Worm (Caenorhabditis elegans) whole organism, L2 larva: ENCODE measurements around the gene R13H7.2.

Experiments used
- F13H6.1 ChIP-seq: sonication (generic microtip); optimal IDR thresholded peaks from 2 replicates; lab custom pipeline; 2016; ENCODE audit warnings: missing genetic modification characterization, missing compliant biosample characterization
- R02D3.7 ChIP-seq: fragments of 150-350 bp; optimal IDR thresholded peaks from 2 replicates; lab custom pipeline; 2014; ENCODE audit warnings: missing biosample characterization, missing genetic modification characterization
- Y55F3AM.14 ChIP-seq: fragments of 200-800 bp; sonication (Bioruptor generic); optimal IDR thresholded peaks from 2 replicates; lab custom pipeline; 2018; ENCODE audit warnings: mild to moderate bottlenecking, missing genetic modification characterization, missing compliant biosample characterization
- ZK546.5 ChIP-seq: sonication (generic microtip); optimal IDR thresholded peaks from 2 replicates; lab custom pipeline; 2017; ENCODE audit warnings: missing biosample characterization, missing genetic modification characterization
- alr-1 ChIP-seq: fragments of 150-350 bp; optimal IDR thresholded peaks from 2 replicates; lab custom pipeline; 2014; ENCODE audit warnings: missing biosample characterization, missing genetic modification characterization
- ama-1 ChIP-seq: fragments of 150-350 bp; optimal IDR thresholded peaks from 2 replicates; lab custom pipeline; 2018; ENCODE audit warnings: inconsistent platforms
- blmp-1 ChIP-seq: sonication (generic microtip); optimal IDR thresholded peaks from 2 replicates; lab custom pipeline; 2017; ENCODE audit warnings: missing genetic modification characterization, mild to moderate bottlenecking, missing compliant biosample characterization, antibody characterized with exemption, moderate library complexity; ENCODE audit not compliant: insufficient read depth
- ceh-16 ChIP-seq: fragments of 150-350 bp; optimal IDR thresholded peaks from 2 replicates; lab custom pipeline; 2014; ENCODE audit warnings: missing biosample characterization, missing genetic modification characterization
- ceh-82 ChIP-seq: fragments of 150-350 bp; optimal IDR thresholded peaks from 2 replicates; lab custom pipeline; 2014; ENCODE audit warnings: missing biosample characterization, missing genetic modification characterization
- crh-2 ChIP-seq: sonication (generic microtip); optimal IDR thresholded peaks from 2 replicates; lab custom pipeline; 2017; ENCODE audit warnings: missing biosample characterization, missing genetic modification characterization
- egl-27 ChIP-seq: sonication (generic microtip); optimal IDR thresholded peaks from 3 replicates; lab custom pipeline; 2017; ENCODE audit warnings: missing biosample characterization, missing genetic modification reagents, missing genetic modification characterization
- elt-1 ChIP-seq: fragments of 150-350 bp; optimal IDR thresholded peaks from 2 replicates; lab custom pipeline; 2014; ENCODE audit warnings: missing biosample characterization, missing genetic modification characterization
- elt-3 ChIP-seq: sonication (generic microtip); optimal IDR thresholded peaks from 2 replicates; lab custom pipeline; 2017; ENCODE audit warnings: missing biosample characterization, missing genetic modification characterization
- fos-1 ChIP-seq: fragments of 150-350 bp; optimal IDR thresholded peaks from 2 replicates; lab custom pipeline; 2014; ENCODE audit warnings: missing biosample characterization, missing genetic modification characterization
- lin-11 ChIP-seq: fragments of 150-350 bp; sonication (generic microtip); optimal IDR thresholded peaks from 2 replicates; lab custom pipeline; 2014; ENCODE audit warnings: missing biosample characterization, missing genetic modification characterization, inconsistent platforms, mixed read lengths
- lin-13 ChIP-seq: fragments of 150-350 bp; optimal IDR thresholded peaks from 2 replicates; lab custom pipeline; 2014; ENCODE audit warnings: missing biosample characterization, missing genetic modification reagents, missing genetic modification characterization
- lin-39 ChIP-seq: fragments of 150-350 bp; optimal IDR thresholded peaks from 2 replicates; lab custom pipeline; 2014; ENCODE audit warnings: missing biosample characterization, missing genetic modification reagents, missing genetic modification characterization
- mbf-1 ChIP-seq: sonication (generic microtip); optimal IDR thresholded peaks from 2 replicates; lab custom pipeline; 2017; ENCODE audit warnings: missing biosample characterization, missing genetic modification characterization
- nhr-10 ChIP-seq: sonication (generic microtip); optimal IDR thresholded peaks from 2 replicates; lab custom pipeline; 2017; ENCODE audit warnings: missing biosample characterization, missing genetic modification characterization
- nhr-11 ChIP-seq: fragments of 150-350 bp; optimal IDR thresholded peaks from 2 replicates; lab custom pipeline; 2014; ENCODE audit warnings: missing biosample characterization, missing genetic modification characterization
- nhr-12 ChIP-seq: fragments of 150-350 bp; optimal IDR thresholded peaks from 2 replicates; lab custom pipeline; 2014; ENCODE audit warnings: missing biosample characterization, missing genetic modification characterization
- nhr-129 ChIP-seq: fragments of 150-350 bp; optimal IDR thresholded peaks from 2 replicates; lab custom pipeline; 2014; ENCODE audit warnings: missing biosample characterization, missing genetic modification characterization
- nhr-21 ChIP-seq: fragments of 150-350 bp; optimal IDR thresholded peaks from 2 replicates; lab custom pipeline; 2014; ENCODE audit warnings: missing biosample characterization, missing genetic modification characterization
- nhr-23 ChIP-seq: fragments of 150-350 bp; optimal IDR thresholded peaks from 2 replicates; lab custom pipeline; 2014; ENCODE audit warnings: missing biosample characterization, missing genetic modification reagents, missing genetic modification characterization
- nhr-237 ChIP-seq: fragments of 150-350 bp; optimal IDR thresholded peaks from 2 replicates; lab custom pipeline; 2014; ENCODE audit warnings: missing biosample characterization, missing genetic modification characterization
- nhr-25 ChIP-seq: fragments of 150-350 bp; sonication (generic microtip); optimal IDR thresholded peaks from 3 replicates; lab custom pipeline; 2014; ENCODE audit warnings: missing biosample characterization, missing genetic modification characterization
- nhr-6 ChIP-seq: fragments of 150-350 bp; optimal IDR thresholded peaks from 2 replicates; lab custom pipeline; 2014; ENCODE audit warnings: missing biosample characterization, missing genetic modification characterization
- nhr-77 ChIP-seq: fragments of 150-350 bp; optimal IDR thresholded peaks from 2 replicates; lab custom pipeline; 2014; ENCODE audit warnings: missing biosample characterization, missing genetic modification characterization
- peb-1 ChIP-seq: fragments of 150-350 bp; optimal IDR thresholded peaks from 2 replicates; lab custom pipeline; 2014; ENCODE audit warnings: missing biosample characterization, missing genetic modification characterization
- sem-4 ChIP-seq: fragments of 150-350 bp; optimal IDR thresholded peaks from 2 replicates; lab custom pipeline; 2014; ENCODE audit warnings: missing biosample characterization, missing genetic modification reagents, missing genetic modification characterization
- skn-1 ChIP-seq: sonication (generic microtip); optimal IDR thresholded peaks from 2 replicates; lab custom pipeline; 2017; ENCODE audit warnings: missing biosample characterization, missing genetic modification characterization
- sma-3 ChIP-seq: sonication (generic microtip); optimal IDR thresholded peaks from 2 replicates; lab custom pipeline; 2016; ENCODE audit warnings: missing genetic modification reagents, missing genetic modification characterization, missing compliant biosample characterization
- sma-9 ChIP-seq, 2 experiments: fragments of 150-350 bp in 1 of 2; sonication (generic microtip) in 1 of 2; optimal IDR thresholded peaks; 2 replicates each; lab custom pipeline; 2014 to 2016; ENCODE audit warnings: missing genetic modification characterization in 2 of 2, mild to moderate bottlenecking in 1 of 2, missing biosample characterization in 1 of 2, missing compliant biosample characterization in 1 of 2, missing genetic modification reagents in 1 of 2, moderate library complexity in 1 of 2
- snpc-4 ChIP-seq: fragments of 150-350 bp; optimal IDR thresholded peaks from 2 replicates; lab custom pipeline; 2014; ENCODE audit warnings: missing biosample characterization, missing genetic modification characterization
- unc-39 ChIP-seq: fragments of 150-350 bp; optimal IDR thresholded peaks from 2 replicates; lab custom pipeline; 2014; ENCODE audit warnings: missing biosample characterization, missing genetic modification characterization
- unc-55 ChIP-seq: fragments of 150-350 bp; sonication (generic microtip); optimal IDR thresholded peaks from 3 replicates; lab custom pipeline; 2014; ENCODE audit warnings: missing biosample characterization, missing genetic modification reagents, missing genetic modification characterization
- unc-62 ChIP-seq: fragments of 150-350 bp; optimal IDR thresholded peaks from 2 replicates; lab custom pipeline; 2014; ENCODE audit warnings: missing biosample characterization, missing genetic modification reagents, missing genetic modification characterization
- zag-1 ChIP-seq: fragments of 150-350 bp; optimal IDR thresholded peaks from 2 replicates; lab custom pipeline; 2014; ENCODE audit warnings: missing biosample characterization, missing genetic modification characterization
- ztf-1 ChIP-seq: fragments of 200-800 bp; sonication (Bioruptor generic); conservative IDR thresholded peaks from 2 replicates; pipeline ENCODE4 v1.3.6; 2022; ENCODE audit warnings: missing genetic modification characterization, missing compliant biosample characterization
- ztf-11 ChIP-seq: sonication (generic microtip); optimal IDR thresholded peaks from 2 replicates; lab custom pipeline; 2017; ENCODE audit warnings: missing biosample characterization, missing genetic modification characterization
- ztf-4 ChIP-seq: fragments of 150-350 bp; optimal IDR thresholded peaks from 2 replicates; lab custom pipeline; 2014; ENCODE audit warnings: missing biosample characterization, missing genetic modification characterization

The R13H7.2 gene

DNA sequence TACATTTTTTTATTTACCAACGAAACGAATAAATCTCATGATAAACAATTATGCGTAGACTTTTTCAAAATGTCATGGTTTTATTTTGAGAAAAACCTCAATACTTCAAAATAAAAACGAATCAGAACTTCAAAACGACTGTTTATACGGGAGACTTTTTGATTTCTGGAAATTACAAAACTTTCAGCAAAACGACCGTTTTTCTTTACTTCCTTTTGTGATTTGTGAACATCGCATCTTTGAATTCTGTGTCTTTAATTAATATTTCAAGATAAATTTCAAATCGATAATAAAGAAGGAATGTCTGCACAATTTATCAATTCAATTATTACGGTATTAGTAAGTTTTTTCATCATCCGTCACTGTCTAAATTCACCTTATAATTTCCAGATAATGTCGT lies 8.6 kb upstream of the R13H7.2 start, which contains the start of gene srx-20:
Gene srx-20, plus strand, starts transcription at position 301 of the 400 bp plus-strand sequence.
- TF ChIP-seq elt-1 (tag; lab: Kevin White, UChicago) = no peak
- no peak for TF ChIP-seq ama-1
- TF ChIP-seq nhr-12 (tag; lab: Kevin White, UChicago) = no peak
- TF ChIP-seq nhr-23 = no peak
- TF ChIP-seq crh-2 (tag; lab: Kevin White, UChicago) = no peak
- TF ChIP-seq sem-4 = no peak
- no peak for TF ChIP-seq lin-11
- TF ChIP-seq elt-3 (tag; lab: Kevin White, UChicago) = no peak
- TF ChIP-seq, all 48 proteins: peak for 0

DNA sequence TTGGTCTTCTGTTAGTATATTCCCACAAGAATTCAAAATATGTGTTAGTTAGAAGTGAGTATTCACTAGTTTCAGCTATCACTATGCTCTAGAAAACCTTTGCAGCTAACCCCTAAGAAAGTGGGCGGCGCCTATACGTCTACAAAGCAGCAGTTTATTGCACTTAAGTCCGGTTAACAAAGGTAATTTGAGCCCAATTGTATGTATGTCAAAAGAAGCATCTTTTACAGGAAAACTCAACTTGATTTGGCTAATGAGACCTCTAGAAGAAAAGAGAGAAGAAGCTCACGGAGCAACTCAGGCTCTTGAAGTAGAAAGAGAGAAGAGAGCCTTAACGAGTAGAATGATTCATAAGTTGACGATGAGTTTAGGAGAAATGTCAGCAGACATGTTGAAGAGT lies 6.4 kb downstream of the R13H7.2 start:
- TF ChIP-seq fos-1 (tag; lab: Kevin White, UChicago) (no peak), nhr-129 (tag; lab: Kevin White, UChicago) (no peak), unc-55 (no peak), ceh-82 (no peak), ama-1 (no peak), zag-1 (tag; lab: Kevin White, UChicago) (no peak), nhr-77 (tag; lab: Kevin White, UChicago) (no peak), crh-2 (tag; lab: Kevin White, UChicago) (no peak), ZK546.5 (tag; lab: Kevin White, UChicago) (no peak), nhr-25 (no peak), egl-27 (tag; lab: Kevin White, UChicago) (no peak)

DNA sequence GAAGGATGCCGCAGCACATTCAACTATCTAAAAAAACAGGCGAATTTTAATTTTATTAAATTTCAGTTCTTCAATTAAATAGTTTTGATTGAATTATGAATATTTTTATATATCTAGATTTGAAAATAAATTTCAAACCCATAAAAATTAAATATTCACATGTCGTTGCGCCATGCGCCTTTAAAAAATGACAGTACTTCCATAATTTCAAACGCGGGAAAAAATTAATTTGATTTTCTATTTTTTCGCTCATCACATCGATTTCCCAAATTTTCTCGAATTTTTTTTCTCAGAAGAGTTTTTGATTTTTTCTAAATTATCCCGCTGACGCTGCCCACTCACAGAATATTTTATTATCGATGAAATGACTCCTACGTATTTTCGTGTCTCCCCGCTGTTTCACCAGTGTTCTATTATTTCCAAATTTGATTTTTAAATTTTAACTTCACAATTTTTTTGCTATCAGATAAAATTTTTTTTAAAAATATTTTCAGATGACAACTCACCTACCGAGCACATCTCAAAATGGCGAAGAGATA lies 16.6 kb downstream of the R13H7.2 start, which contains the start of gene lip-1:
Gene lip-1, plus strand, starts transcription at position 489 of the 539 bp plus-strand sequence.
- no peak for TF ChIP-seq nhr-77 (tag; lab: Kevin White, UChicago)
- TF ChIP-seq R02D3.7 (tag; lab: Kevin White, UChicago) = no peak
- no peak for TF ChIP-seq elt-3 (tag; lab: Kevin White, UChicago)

DNA sequence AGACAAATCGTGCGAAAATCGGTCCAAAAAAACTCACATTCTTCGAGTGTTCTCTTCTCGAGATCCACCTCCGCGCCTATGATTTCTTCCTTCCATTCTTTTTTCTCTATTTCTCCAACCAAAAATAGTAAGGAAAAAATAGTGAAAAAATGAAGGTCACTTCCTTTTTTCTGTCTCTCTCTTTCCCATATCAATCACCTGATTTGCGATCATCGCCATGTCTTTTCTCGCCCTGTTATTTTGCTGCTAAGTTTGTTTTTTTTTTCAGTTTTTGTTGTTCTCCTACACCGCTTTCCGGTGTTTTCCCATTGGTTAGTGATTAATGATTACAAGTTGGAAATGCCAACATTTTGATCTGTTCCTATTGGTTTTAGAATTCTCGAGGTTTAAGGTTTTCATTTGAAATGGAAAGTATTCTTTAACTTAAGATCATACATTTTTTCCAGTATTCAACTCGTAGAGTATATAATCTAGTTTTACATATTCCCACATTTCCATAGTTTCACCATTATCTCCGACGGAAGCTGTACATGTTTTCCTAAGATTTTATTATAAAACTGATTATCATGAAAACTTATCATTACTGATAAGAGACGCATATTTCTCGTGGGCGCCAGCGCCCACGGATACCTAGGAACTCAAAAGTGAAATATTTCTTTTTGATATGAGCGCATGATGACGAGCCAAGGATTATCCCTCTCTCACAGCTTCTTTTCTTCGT lies 17.4 kb downstream of the R13H7.2 start:
- TF ChIP-seq blmp-1 (tag; lab: Kevin White, UChicago) (peak; percentile 9), fos-1 (tag; lab: Kevin White, UChicago) (peak; percentile 13), nhr-25 (peak; percentile 42), sma-3 (no peak)

DNA sequence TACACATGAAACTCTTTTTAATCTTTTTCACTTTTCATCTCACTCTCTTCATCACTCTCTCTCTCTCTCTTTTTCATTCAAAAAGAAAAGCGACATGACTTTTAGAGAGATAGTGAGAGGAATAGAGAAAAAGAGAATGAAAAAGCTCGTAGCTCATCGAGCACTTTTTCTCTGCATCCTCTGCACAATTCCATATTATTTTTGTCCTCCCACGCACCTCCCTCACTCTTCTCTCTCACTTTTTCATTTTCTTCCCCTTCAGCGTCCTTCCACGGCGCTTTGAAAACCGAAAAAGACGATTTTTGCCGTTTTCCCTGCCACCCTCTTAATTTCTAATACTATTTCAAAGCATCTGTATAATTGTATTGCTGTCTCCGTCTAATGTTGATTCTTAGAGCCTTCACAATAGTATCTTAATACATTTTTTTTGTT lies 20.1 kb downstream of the R13H7.2 start:
- peak; percentile 55 for TF ChIP-seq ztf-4 (tag; lab: Kevin White, UChicago)
- TF ChIP-seq F13H6.1 (tag; lab: Kevin White, UChicago) = peak; percentile 95
- no peak for TF ChIP-seq ceh-16 (tag; lab: Kevin White, UChicago)
- no peak for TF ChIP-seq elt-1 (tag; lab: Kevin White, UChicago)
- TF ChIP-seq ztf-11 (tag; lab: Kevin White, UChicago) = no peak
- TF ChIP-seq alr-1 (tag; lab: Kevin White, UChicago) = no peak
- TF ChIP-seq nhr-12 (tag; lab: Kevin White, UChicago) = no peak
- no peak for TF ChIP-seq mbf-1 (tag; lab: Kevin White, UChicago)
- TF ChIP-seq unc-62 = peak; percentile 53
- no peak for TF ChIP-seq nhr-77 (tag; lab: Kevin White, UChicago)
- no peak for TF ChIP-seq snpc-4 (tag; lab: Kevin White, UChicago)
- peak; percentile 89 for TF ChIP-seq fos-1 (tag; lab: Kevin White, UChicago)
- no peak for TF ChIP-seq nhr-11 (tag; lab: Kevin White, UChicago)
- TF ChIP-seq Y55F3AM.14 (GFP tag; lab: Kevin White, UChicago) = peak; percentile 82
- TF ChIP-seq ztf-1 (GFP tag; lab: Robert Waterston, UW) = no peak
- peak; percentile 51 for TF ChIP-seq nhr-10 (tag; lab: Kevin White, UChicago)
- TF ChIP-seq skn-1 (tag; lab: Kevin White, UChicago) = peak; percentile 23
- TF ChIP-seq R02D3.7 (tag; lab: Kevin White, UChicago) = no peak
- peak; percentile 77 for TF ChIP-seq nhr-129 (tag; lab: Kevin White, UChicago)
- TF ChIP-seq unc-39 (tag; lab: Kevin White, UChicago) = peak; percentile 2
- TF ChIP-seq ceh-82 = peak; percentile 65
- no peak for TF ChIP-seq lin-11
- TF ChIP-seq nhr-23 = no peak
- no peak for TF ChIP-seq elt-3 (tag; lab: Kevin White, UChicago)
- TF ChIP-seq peb-1 (tag; lab: Kevin White, UChicago) = no peak
- TF ChIP-seq nhr-6 = peak; percentile 79
- peak; percentile 98 for TF ChIP-seq sma-9 (GFP tag; optimal IDR thresholded peaks at IDR 0.05; lab: Kevin White, UChicago)
- no peak for TF ChIP-seq sma-9 (tag; optimal IDR thresholded peaks at IDR 0.05; lab: Kevin White, UChicago)
- no peak for TF ChIP-seq lin-39
- peak; percentile 72 for TF ChIP-seq lin-13 (GFP tag; lab: Kevin White, UChicago)
- TF ChIP-seq sma-3 = peak; percentile 61
- no peak for TF ChIP-seq nhr-21 (tag; lab: Kevin White, UChicago)
- no peak for TF ChIP-seq nhr-237 (tag; lab: Kevin White, UChicago)
- TF ChIP-seq nhr-25 = no peak
- peak; percentile 88 for TF ChIP-seq crh-2 (tag; lab: Kevin White, UChicago)
- TF ChIP-seq sem-4 = peak; percentile 68
